Worm (Caenorhabditis elegans): ENCODE measurements around the gene spe-49.

- TF ChIP-seq hrde-1 (tag; optimal IDR thresholded peaks at IDR 0.05; ENCODE audit: borderline replicate concordance) (no peak), mxl-1 (tag; optimal IDR thresholded peaks at IDR 0.05) (no peak), C06A6.2 (GFP tag; conservative IDR thresholded peaks at IDR 0.05) (no peak), ama-1 (optimal IDR thresholded peaks at IDR 0.05) (no peak), ama-1 (GFP tag; optimal IDR thresholded peaks at IDR 0.05) (no peak), ztf-6 (GFP tag; IDR thresholded peaks at IDR 0.05) (no peak), ceh-40 (GFP tag; IDR thresholded peaks at IDR 0.05) (no peak), tbx-9 (tag; optimal IDR thresholded peaks at IDR 0.05; ENCODE audit: borderline replicate concordance) (no peak), F57C9.4 (tag; optimal IDR thresholded peaks at IDR 0.05) (no peak), lsl-1 (GFP tag; optimal IDR thresholded peaks at IDR 0.05) (no peak), K12H6.12 (tag; optimal IDR thresholded peaks at IDR 0.05) (no peak), nhr-90 (tag; optimal IDR thresholded peaks at IDR 0.05) (no peak), xnd-1 (tag; optimal IDR thresholded peaks at IDR 0.05) (no peak)
Measured at ce11 chrV:6317928-6318327, 36.8 kb downstream of the spe-49 start.

Data from whole organism, young adult.